Fruit fly (Drosophila melanogaster) whole organism, embryonic: Measurements from ENCODE around the gene slpr.
A peak's percentile ranks its signal among the peaks of the same experiment; 100 is the strongest.

Experiments
- B-H2 ChIP-seq: fragments of 200-800 bp; sonication (Bioruptor generic); optimal IDR thresholded peaks from 2 replicates; lab custom pipeline; 2018; ENCODE audit warnings: missing biosample characterization, mild to moderate bottlenecking, missing genetic modification characterization
- BtbVII ChIP-seq: fragments of 200-800 bp; sonication (Bioruptor generic); optimal IDR thresholded peaks from 3 replicates; lab custom pipeline; 2017; ENCODE audit warnings: missing biosample characterization, mild to moderate bottlenecking, missing genetic modification characterization
- CG10366 ChIP-seq: fragments of 200-800 bp; sonication (Bioruptor generic); IDR thresholded peaks from 2 replicates; pipeline ENCODE4 v1.3.6; 2022; ENCODE audit warnings: missing biosample characterization, missing genetic modification characterization
- CG10462 ChIP-seq: fragments of 200-800 bp; sonication (Bioruptor generic); optimal IDR thresholded peaks from 2 replicates; lab custom pipeline; 2016; ENCODE audit warnings: missing biosample characterization, missing genetic modification characterization
- CG10959 ChIP-seq: fragments of 200-800 bp; sonication (Bioruptor generic); IDR thresholded peaks from 2 replicates; pipeline ENCODE4 v1.3.6; 2022; ENCODE audit warnings: missing biosample characterization, missing genetic modification characterization
- CG11504 ChIP-seq: fragments of 200-800 bp; sonication (Bioruptor generic); optimal IDR thresholded peaks from 3 replicates; lab custom pipeline; 2019; ENCODE audit warnings: missing biosample characterization, mild to moderate bottlenecking, missing genetic modification characterization, moderate library complexity
- CG11696 ChIP-seq: fragments of 200-800 bp; sonication (Bioruptor generic); IDR thresholded peaks from 2 replicates; pipeline ENCODE4 v1.3.6; 2022; ENCODE audit warnings: missing biosample characterization, missing genetic modification characterization
- CG14441 ChIP-seq: fragments of 200-800 bp; sonication (Bioruptor generic); IDR thresholded peaks from 2 replicates; pipeline ENCODE4 v1.3.6; 2022; ENCODE audit warnings: missing biosample characterization, missing genetic modification characterization
- CG1529 ChIP-seq: fragments of 200-800 bp; sonication (Bioruptor generic); optimal IDR thresholded peaks from 3 replicates; lab custom pipeline; 2018; ENCODE audit warnings: missing biosample characterization, missing genetic modification characterization
- CG15514 ChIP-seq: fragments of 200-800 bp; sonication (Bioruptor generic); optimal IDR thresholded peaks from 3 replicates; lab custom pipeline; 2017; ENCODE audit warnings: missing biosample characterization, missing genetic modification characterization, mild to moderate bottlenecking, moderate library complexity, missing genetic modification reagents
- CG1603 ChIP-seq: fragments of 200-800 bp; sonication (Bioruptor generic); optimal IDR thresholded peaks from 2 replicates; lab custom pipeline; 2019; ENCODE audit warnings: missing biosample characterization, mild to moderate bottlenecking, missing genetic modification characterization, moderate library complexity
- CG17361 ChIP-seq: fragments of 200-800 bp; sonication (Bioruptor generic); IDR thresholded peaks from 3 replicates; pipeline ENCODE4 v1.3.6; 2022; ENCODE audit warnings: missing biosample characterization, missing genetic modification characterization
- CG2889 ChIP-seq: fragments of 200-800 bp; sonication (Bioruptor generic); IDR thresholded peaks from 3 replicates; pipeline ENCODE4 v1.3.6; 2022; ENCODE audit warnings: missing biosample characterization, missing genetic modification characterization
- CG7745 ChIP-seq: fragments of 200-800 bp; sonication (Bioruptor generic); optimal IDR thresholded peaks from 2 replicates; lab custom pipeline; 2018; ENCODE audit warnings: missing biosample characterization, mild to moderate bottlenecking, missing genetic modification characterization, moderate library complexity
- CG8089 ChIP-seq: fragments of 200-800 bp; sonication (Bioruptor generic); optimal IDR thresholded peaks from 3 replicates; lab custom pipeline; 2016; ENCODE audit warnings: missing biosample characterization, missing genetic modification characterization
- CG8290 ChIP-seq, 3 experiments: fragments of 200-800 bp; sonication (Bioruptor generic); optimal IDR thresholded peaks; 2 replicates each; lab custom pipeline; 2016 to 2019; ENCODE audit warnings: missing biosample characterization in 3 of 3, missing genetic modification characterization in 3 of 3, mild to moderate bottlenecking in 2 of 3, moderate library complexity in 1 of 3
- CG9215 ChIP-seq: fragments of 200-800 bp; sonication (Bioruptor generic); IDR thresholded peaks from 2 replicates; pipeline ENCODE4 v1.3.6; 2022; ENCODE audit warnings: missing biosample characterization, missing genetic modification characterization
- Dref ChIP-seq: fragments of 200-800 bp; sonication (Bioruptor generic); IDR thresholded peaks from 2 replicates; pipeline ENCODE4 v1.3.6; 2022; ENCODE audit warnings: missing biosample characterization, missing genetic modification characterization
- E2f1 ChIP-seq: fragments of 200-800 bp; sonication (Bioruptor generic); IDR thresholded peaks from 2 replicates; pipeline ENCODE4 v1.3.6; 2022; ENCODE audit warnings: missing biosample characterization, missing genetic modification characterization
- GATAe ChIP-seq: fragments of 200-800 bp; sonication (Bioruptor generic); conservative IDR thresholded peaks from 2 replicates; pipeline ENCODE4 v1.3.6; 2022; ENCODE audit warnings: missing biosample characterization, missing genetic modification characterization
- HLH4C ChIP-seq: fragments of 200-800 bp; sonication (Bioruptor generic); IDR thresholded peaks from 3 replicates; pipeline ENCODE4 v1.3.6; 2022; ENCODE audit warnings: missing biosample characterization, missing genetic modification characterization; ENCODE audit not compliant: partially characterized antibody
- HLH54F ChIP-seq: fragments of 200-800 bp; sonication (Bioruptor generic); optimal IDR thresholded peaks from 3 replicates; lab custom pipeline; 2016; ENCODE audit warnings: missing biosample characterization, missing genetic modification characterization
- Med ChIP-seq: fragments of 200-800 bp; sonication (Bioruptor generic); peaks from one replicate; lab custom pipeline; 2016; ENCODE audit warnings: missing biosample characterization, missing genetic modification characterization, mild to moderate bottlenecking, inconsistent platforms, moderate library complexity
- Nf-YB ChIP-seq: fragments of 200-800 bp; sonication (Bioruptor generic); optimal IDR thresholded peaks from 3 replicates; lab custom pipeline; 2019; ENCODE audit warnings: missing biosample characterization, mild to moderate bottlenecking, missing genetic modification characterization, moderate library complexity
- Ssrp ChIP-seq: fragments of 200-800 bp; sonication (Bioruptor generic); optimal IDR thresholded peaks from 2 replicates; lab custom pipeline; 2018; ENCODE audit warnings: missing biosample characterization, mild to moderate bottlenecking, missing genetic modification characterization, moderate library complexity
- Vsx1 ChIP-seq: fragments of 200-800 bp; sonication (Bioruptor generic); optimal IDR thresholded peaks from 2 replicates; lab custom pipeline; 2017; ENCODE audit warnings: missing biosample characterization, mild to moderate bottlenecking, missing genetic modification characterization, missing genetic modification reagents
- Xrp1 ChIP-seq: fragments of 200-800 bp; sonication (Bioruptor generic); IDR thresholded peaks from 2 replicates; pipeline ENCODE4 v1.3.6; 2022; ENCODE audit warnings: missing biosample characterization, missing genetic modification characterization
- ac ChIP-seq: fragments of 200-800 bp; sonication (Bioruptor generic); optimal IDR thresholded peaks from 3 replicates; lab custom pipeline; 2017; ENCODE audit warnings: missing biosample characterization, mild to moderate bottlenecking, missing genetic modification characterization
- az2 ChIP-seq: fragments of 200-800 bp; sonication (Bioruptor generic); optimal IDR thresholded peaks from 3 replicates; lab custom pipeline; 2016; ENCODE audit warnings: missing biosample characterization, missing genetic modification characterization
- bsh ChIP-seq, 2 experiments: fragments of 200-800 bp; sonication (Bioruptor generic); optimal IDR thresholded peaks; 2 replicates each; lab custom pipeline; 2017 to 2018; ENCODE audit warnings: mild to moderate bottlenecking in 2 of 2, missing biosample characterization in 2 of 2, missing genetic modification characterization in 2 of 2, moderate library complexity in 1 of 2
- chinmo ChIP-seq: fragments of 200-800 bp; sonication (Bioruptor generic); IDR thresholded peaks from 4 replicates; pipeline ENCODE4 v1.3.6; 2022; ENCODE audit warnings: missing biosample characterization, missing genetic modification characterization; ENCODE audit not compliant: partially characterized antibody
- corto ChIP-seq: fragments of 200-800 bp; sonication (Bioruptor generic); optimal IDR thresholded peaks from 2 replicates; lab custom pipeline; 2016; ENCODE audit warnings: missing biosample characterization, mild to moderate bottlenecking, missing genetic modification characterization, moderate library complexity
- cwo ChIP-seq: fragments of 200-800 bp; sonication (Bioruptor generic); optimal IDR thresholded peaks from 3 replicates; lab custom pipeline; 2017; ENCODE audit warnings: missing biosample characterization, missing genetic modification characterization, mild to moderate bottlenecking, moderate library complexity, missing genetic modification reagents
- dmrt99B ChIP-seq: fragments of 200-800 bp; sonication (Bioruptor generic); optimal IDR thresholded peaks from 2 replicates; lab custom pipeline; 2018; ENCODE audit warnings: missing biosample characterization, mild to moderate bottlenecking, missing genetic modification characterization, moderate library complexity
- dysf ChIP-seq: fragments of 200-800 bp; sonication (Bioruptor generic); IDR thresholded peaks from 3 replicates; pipeline ENCODE4 v1.3.6; 2022; ENCODE audit warnings: missing biosample characterization, missing genetic modification characterization
- en ChIP-seq: fragments of 200-800 bp; sonication (Bioruptor generic); optimal IDR thresholded peaks from 2 replicates; lab custom pipeline; 2016; ENCODE audit warnings: missing biosample characterization, missing genetic modification characterization
- exex ChIP-seq: fragments of 200-800 bp; sonication (Bioruptor generic); optimal IDR thresholded peaks from 4 replicates; lab custom pipeline; 2018; ENCODE audit warnings: missing biosample characterization, mild to moderate bottlenecking, missing genetic modification characterization, moderate library complexity
- fd64A ChIP-seq: fragments of 200-800 bp; sonication (Bioruptor generic); optimal IDR thresholded peaks from 3 replicates; lab custom pipeline; 2018; ENCODE audit warnings: missing biosample characterization, mild to moderate bottlenecking, missing genetic modification characterization
- klu ChIP-seq: fragments of 200-800 bp; sonication (Bioruptor generic); IDR thresholded peaks from 2 replicates; pipeline ENCODE4 v1.3.6; 2022; ENCODE audit warnings: missing biosample characterization, missing genetic modification characterization
- lola ChIP-seq, 3 experiments: fragments of >200 bp in 2 of 3; fragments of 200-800 bp in 1 of 3; sonication (Bioruptor generic) in 1 of 3; optimal IDR thresholded peaks; 2 replicates each; lab custom pipeline; 2017 to 2019; ENCODE audit warnings: missing biosample characterization in 3 of 3, missing genetic modification characterization in 3 of 3, mild to moderate bottlenecking in 1 of 3, moderate library complexity in 1 of 3
- nau ChIP-seq: fragments of 200-800 bp; sonication (Bioruptor generic); optimal IDR thresholded peaks from 3 replicates; lab custom pipeline; 2017; ENCODE audit warnings: missing biosample characterization, mild to moderate bottlenecking, missing genetic modification characterization, missing genetic modification reagents
- nmo ChIP-seq: fragments of 200-800 bp; sonication (Bioruptor generic); optimal IDR thresholded peaks from 2 replicates; lab custom pipeline; 2018; ENCODE audit warnings: missing biosample characterization, mild to moderate bottlenecking, missing genetic modification characterization, moderate library complexity
- pita ChIP-seq: fragments of 200-800 bp; sonication (Bioruptor generic); optimal IDR thresholded peaks from 2 replicates; lab custom pipeline; 2017; ENCODE audit warnings: missing biosample characterization, mild to moderate bottlenecking, missing genetic modification characterization
- prd ChIP-seq, 3 experiments: fragments of >200 bp in 2 of 3; fragments of 200-800 bp in 1 of 3; sonication (Bioruptor generic) in 1 of 3; optimal IDR thresholded peaks in 2 of 3; IDR thresholded peaks in 1 of 3; 2 replicates in 2 of 3; 3 replicates in 1 of 3; pipeline versions ENCODE4 v1.3.6 to Lab custom; 2017 to 2022; ENCODE audit warnings: missing biosample characterization in 1 of 3, missing genetic modification characterization in 1 of 3
- run ChIP-seq: fragments of 200-800 bp; sonication (Bioruptor generic); optimal IDR thresholded peaks from 3 replicates; lab custom pipeline; 2018; ENCODE audit warnings: missing biosample characterization, mild to moderate bottlenecking, missing genetic modification characterization
- seq ChIP-seq: fragments of 200-800 bp; sonication (Bioruptor generic); IDR thresholded peaks from 2 replicates; pipeline ENCODE4 v1.3.6; 2022; ENCODE audit warnings: missing biosample characterization, missing genetic modification characterization
- sisA ChIP-seq: fragments of 200-800 bp; sonication (Bioruptor generic); IDR thresholded peaks from 2 replicates; pipeline ENCODE4 v1.3.6; 2022; ENCODE audit warnings: missing biosample characterization, missing genetic modification characterization
- slbo ChIP-seq: fragments of 200-800 bp; sonication (Bioruptor generic); IDR thresholded peaks from 2 replicates; pipeline ENCODE4 v1.3.6; 2022; ENCODE audit warnings: missing biosample characterization, missing genetic modification characterization
- usp ChIP-seq: fragments of >200 bp; optimal IDR thresholded peaks from 2 replicates; lab custom pipeline; 2017; ENCODE audit warnings: missing biosample characterization, missing genetic modification characterization
- vvl ChIP-seq: fragments of 200-800 bp; sonication (Bioruptor generic); IDR thresholded peaks from 2 replicates; pipeline ENCODE4 v1.3.6; 2022; ENCODE audit warnings: missing biosample characterization, missing genetic modification characterization

The slpr gene

DNA sequence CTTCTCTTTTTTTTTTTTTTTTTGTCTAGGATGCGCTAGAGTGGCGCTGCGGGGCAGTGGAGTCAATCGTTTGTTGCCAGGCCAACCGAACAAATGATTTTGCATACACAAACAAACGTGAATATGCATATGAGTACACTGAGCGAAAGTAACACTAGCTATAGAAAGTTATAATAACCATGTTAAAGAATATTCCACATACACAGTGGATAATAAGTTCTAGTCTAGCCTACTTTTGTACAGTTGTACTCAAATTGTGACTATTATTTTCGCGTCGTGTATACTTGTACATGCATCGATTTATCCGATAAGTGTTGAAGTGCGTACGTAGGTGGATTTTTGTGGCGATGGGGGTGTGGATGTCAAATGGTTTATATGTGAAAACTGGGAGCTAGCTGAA lies 30.1 kb upstream of the slpr start (continued):
- no peak for TF ChIP-seq CG15514 (GFP tag; lab: Kevin White, UChicago)
- peak; percentile 11; the same call in 1 of the 2 replicates for TF ChIP-seq CG10366
- no peak for TF ChIP-seq CG10462 (GFP tag; lab: Kevin White, UChicago)
- TF ChIP-seq ac (GFP tag; lab: Kevin White, UChicago), result no peak
- no peak for TF ChIP-seq klu (GFP tag; lab: Robert Waterston, UW)
- no peak for TF ChIP-seq nmo (GFP tag; lab: Kevin White, UChicago)
- no peak for TF ChIP-seq lola (GFP tag; optimal IDR thresholded peaks at IDR 0.05; lab: Kevin White, UChicago)
- TF ChIP-seq HLH54F (GFP tag; lab: Kevin White, UChicago), result no peak
- TF ChIP-seq az2 (GFP tag; lab: Kevin White, UChicago), result no peak
- TF ChIP-seq CG11696 (GFP tag; lab: Robert Waterston, UW), result no peak
- TF ChIP-seq Dref (GFP tag; lab: Robert Waterston, UW), result no peak
- TF ChIP-seq CG1603 (tag; lab: Kevin White, UChicago), result peak; percentile 54
- TF ChIP-seq E2f1 (GFP tag; lab: Robert Waterston, UW), result no peak
- TF ChIP-seq pita (GFP tag; lab: Kevin White, UChicago), result no peak
- TF ChIP-seq CG8290 (GFP tag; optimal IDR thresholded peaks at IDR 0.05; lab: Kevin White, UChicago), result no peak
- peak in 1 of 2 experiments; percentile 53 for TF ChIP-seq CG8290 (tag; optimal IDR thresholded peaks at IDR 0.05; lab: Kevin White, UChicago)
- no peak for TF ChIP-seq prd (optimal IDR thresholded peaks at IDR 0.05; lab: Kevin White, UChicago)
- TF ChIP-seq prd (GFP tag; IDR thresholded peaks at IDR 0.05; lab: Robert Waterston, UW), result peak; percentile 43; the same call in 1 of the 3 replicates
- TF ChIP-seq en (GFP tag; lab: Kevin White, UChicago), result no peak
- TF ChIP-seq Med (GFP tag; lab: Kevin White, UChicago), result peak; percentile 58
- TF ChIP-seq B-H2 (GFP tag; lab: Kevin White, UChicago), result no peak
- no peak for TF ChIP-seq CG7745
- 0 out of 2 replicates have a peak, but pooled peaks have one; percentile 13 for TF ChIP-seq Xrp1 (GFP tag; lab: Robert Waterston, UW)
- TF ChIP-seq CG17361 (GFP tag; lab: Robert Waterston, UW), result no peak
- TF ChIP-seq seq, result no peak
- no peak for TF ChIP-seq run (tag; lab: Kevin White, UChicago)
- no peak for TF ChIP-seq fd64A (GFP tag; lab: Kevin White, UChicago)
- TF ChIP-seq vvl (GFP tag; lab: Robert Waterston, UW), result peak; percentile 54
- TF ChIP-seq Ssrp (tag; lab: Kevin White, UChicago), result no peak
- no peak for TF ChIP-seq CG2889 (GFP tag; lab: Robert Waterston, UW)
- TF ChIP-seq CG11504, result peak; percentile 58
- TF ChIP-seq usp, result no peak
- TF ChIP-seq BtbVII (GFP tag; lab: Kevin White, UChicago), result no peak
- TF ChIP-seq chinmo (GFP tag; lab: Robert Waterston, UW), result no peak
- peak in 1 of 2 experiments; percentile 6 for TF ChIP-seq bsh (GFP tag; optimal IDR thresholded peaks at IDR 0.05; lab: Kevin White, UChicago)
- TF ChIP-seq Nf-YB (GFP tag; lab: Kevin White, UChicago), result no peak
- no peak for TF ChIP-seq corto (GFP tag; lab: Kevin White, UChicago)
- 0 out of 3 replicates have a peak, but pooled peaks have one; percentile 30 for TF ChIP-seq dysf (GFP tag; lab: Robert Waterston, UW)
- no peak for TF ChIP-seq HLH4C (GFP tag; lab: Robert Waterston, UW)
- peak; percentile 30 for TF ChIP-seq dmrt99B (tag; lab: Kevin White, UChicago)
- TF ChIP-seq GATAe (GFP tag; lab: Robert Waterston, UW), result no peak
- 0 out of 2 replicates have a peak, but pooled peaks have one; percentile 8 for TF ChIP-seq sisA (GFP tag; lab: Robert Waterston, UW)
- TF ChIP-seq Vsx1 (GFP tag; lab: Kevin White, UChicago), result no peak
- TF ChIP-seq CG1529 (GFP tag; lab: Kevin White, UChicago), result no peak
- no peak for TF ChIP-seq CG8089 (GFP tag; lab: Kevin White, UChicago)
- TF ChIP-seq CG10959 (GFP tag; lab: Robert Waterston, UW), result no peak
- no peak for TF ChIP-seq slbo (GFP tag; lab: Robert Waterston, UW)
- TF ChIP-seq cwo (GFP tag; lab: Kevin White, UChicago), result no peak
- no peak for TF ChIP-seq nau (GFP tag; lab: Kevin White, UChicago)
- TF ChIP-seq CG14441, result peak; percentile 30; the same call in 1 of the 2 replicates
- no peak for TF ChIP-seq exex (tag; lab: Kevin White, UChicago)
- TF ChIP-seq CG9215 (GFP tag; lab: Robert Waterston, UW), result no peak
